Worm (Caenorhabditis elegans) whole organism, L3 larva: ENCODE measurements around the gene C23H3.5.
A peak's percentile ranks its signal among the peaks of the same experiment; 100 is the strongest.

Experiments
- R02D3.7 ChIP-seq: fragments of 150-350 bp; optimal IDR thresholded peaks from 2 replicates; lab custom pipeline; 2014; ENCODE audit warnings: missing biosample characterization, missing genetic modification characterization
- ZK546.5 ChIP-seq: sonication (generic microtip); optimal IDR thresholded peaks from 2 replicates; lab custom pipeline; 2017; ENCODE audit warnings: missing biosample characterization, missing genetic modification characterization
- ama-1 ChIP-seq: fragments of 150-350 bp; optimal IDR thresholded peaks from 2 replicates; lab custom pipeline; 2018
- ceh-82 ChIP-seq: fragments of 150-350 bp; optimal IDR thresholded peaks from 2 replicates; lab custom pipeline; 2014; ENCODE audit warnings: missing biosample characterization, missing genetic modification characterization
- ceh-9 ChIP-seq: sonication (generic microtip); optimal IDR thresholded peaks from 2 replicates; lab custom pipeline; 2018; ENCODE audit warnings: missing biosample characterization, missing genetic modification characterization
- daf-12 ChIP-seq: fragments of 150-350 bp; optimal IDR thresholded peaks from 2 replicates; lab custom pipeline; 2014; ENCODE audit warnings: missing biosample characterization, missing genetic modification reagents, missing genetic modification characterization
- egl-5 ChIP-seq: fragments of 150-350 bp; optimal IDR thresholded peaks from 2 replicates; lab custom pipeline; 2017; ENCODE audit warnings: missing biosample characterization, missing genetic modification reagents, missing genetic modification characterization, inconsistent platforms
- elt-1 ChIP-seq: fragments of 150-350 bp; optimal IDR thresholded peaks from 2 replicates; lab custom pipeline; 2014; ENCODE audit warnings: missing biosample characterization, missing genetic modification characterization
- elt-2 ChIP-seq: sonication (generic microtip); optimal IDR thresholded peaks from 2 replicates; lab custom pipeline; 2016; ENCODE audit warnings: missing genetic modification reagents, mild to moderate bottlenecking, missing genetic modification characterization, missing compliant biosample characterization
- elt-3 ChIP-seq, 3 experiments: fragments of 150-350 bp in 1 of 3; sonication (generic microtip) in 2 of 3; optimal IDR thresholded peaks; 2 replicates in 2 of 3; 4 replicates in 1 of 3; lab custom pipeline; 2014 to 2017; ENCODE audit warnings: missing biosample characterization in 3 of 3, missing genetic modification characterization in 3 of 3
- fkh-10 ChIP-seq: sonication (generic microtip); optimal IDR thresholded peaks from 2 replicates; lab custom pipeline; 2017; ENCODE audit warnings: missing biosample characterization, missing genetic modification reagents, missing genetic modification characterization
- hmg-11 ChIP-seq: sonication (generic microtip); optimal IDR thresholded peaks from 2 replicates; lab custom pipeline; 2016; ENCODE audit warnings: missing genetic modification characterization, missing compliant biosample characterization
- lin-15B ChIP-seq: fragments of 150-350 bp; optimal IDR thresholded peaks from 2 replicates; lab custom pipeline; 2014; ENCODE audit warnings: missing biosample characterization, missing genetic modification characterization
- lsy-12 ChIP-seq: sonication (generic microtip); optimal IDR thresholded peaks from 2 replicates; lab custom pipeline; 2016; ENCODE audit warnings: mild to moderate bottlenecking, missing genetic modification characterization, missing compliant biosample characterization
- mdl-1 ChIP-seq: fragments of 150-350 bp; optimal IDR thresholded peaks from 2 replicates; lab custom pipeline; 2014; ENCODE audit warnings: missing biosample characterization, missing genetic modification characterization
- mml-1 ChIP-seq: fragments of 150-350 bp; sonication (generic microtip); optimal IDR thresholded peaks from 3 replicates; lab custom pipeline; 2014; ENCODE audit warnings: missing biosample characterization, missing genetic modification characterization
- nfya-1 ChIP-seq: sonication (generic microtip); optimal IDR thresholded peaks from 2 replicates; lab custom pipeline; 2017; ENCODE audit warnings: missing genetic modification characterization, mild to moderate bottlenecking, missing compliant biosample characterization, antibody characterized with exemption, moderate library complexity; ENCODE audit not compliant: insufficient read depth
- nhr-12 ChIP-seq: fragments of 150-350 bp; optimal IDR thresholded peaks from 2 replicates; lab custom pipeline; 2014; ENCODE audit warnings: missing biosample characterization, missing genetic modification characterization
- nhr-23 ChIP-seq: fragments of 150-350 bp; optimal IDR thresholded peaks from 2 replicates; lab custom pipeline; 2014; ENCODE audit warnings: missing biosample characterization, missing genetic modification reagents, missing genetic modification characterization
- nhr-25 ChIP-seq: sonication (generic microtip); optimal IDR thresholded peaks from 2 replicates; lab custom pipeline; 2017; ENCODE audit warnings: missing biosample characterization, missing genetic modification characterization
- nhr-28 ChIP-seq: fragments of 150-350 bp; optimal IDR thresholded peaks from 2 replicates; lab custom pipeline; 2014; ENCODE audit warnings: missing biosample characterization, missing genetic modification characterization
- nhr-67 ChIP-seq: fragments of 150-350 bp; optimal IDR thresholded peaks from 2 replicates; lab custom pipeline; 2014; ENCODE audit warnings: missing biosample characterization, missing genetic modification characterization
- nhr-76 ChIP-seq: fragments of 150-350 bp; sonication (generic microtip); optimal IDR thresholded peaks from 5 replicates; lab custom pipeline; 2014; ENCODE audit warnings: missing biosample characterization, missing genetic modification characterization
- nhr-77 ChIP-seq: fragments of 150-350 bp; optimal IDR thresholded peaks from 2 replicates; lab custom pipeline; 2014; ENCODE audit warnings: missing biosample characterization, missing genetic modification characterization
- pqm-1 ChIP-seq: fragments of 150-350 bp; optimal IDR thresholded peaks from 2 replicates; lab custom pipeline; 2017; ENCODE audit warnings: missing biosample characterization, missing genetic modification characterization, inconsistent platforms
- sea-2 ChIP-seq: fragments of 150-350 bp; sonication (generic microtip); optimal IDR thresholded peaks from 4 replicates; lab custom pipeline; 2014; ENCODE audit warnings: missing biosample characterization, missing genetic modification reagents, missing genetic modification characterization
- skn-1 ChIP-seq: fragments of 150-350 bp; optimal IDR thresholded peaks from 2 replicates; lab custom pipeline; 2014; ENCODE audit warnings: missing biosample characterization, missing genetic modification characterization
- snpc-4 ChIP-seq: fragments of 150-350 bp; optimal IDR thresholded peaks from 2 replicates; lab custom pipeline; 2014; ENCODE audit warnings: missing biosample characterization, missing genetic modification characterization
- tbx-2 ChIP-seq: sonication (generic microtip); optimal IDR thresholded peaks from 2 replicates; lab custom pipeline; 2016; ENCODE audit warnings: mild to moderate bottlenecking, missing genetic modification characterization, missing compliant biosample characterization
- unc-62 ChIP-seq: fragments of 150-350 bp; sonication (generic microtip); optimal IDR thresholded peaks from 4 replicates; lab custom pipeline; 2014; ENCODE audit warnings: missing biosample characterization, missing genetic modification reagents, missing genetic modification characterization
- zag-1 ChIP-seq: fragments of 150-350 bp; optimal IDR thresholded peaks from 2 replicates; lab custom pipeline; 2014; ENCODE audit warnings: missing biosample characterization, missing genetic modification characterization
- ztf-4 ChIP-seq: fragments of 150-350 bp; optimal IDR thresholded peaks from 2 replicates; lab custom pipeline; 2014; ENCODE audit warnings: missing biosample characterization, missing genetic modification characterization

Gene C23H3.5

DNA sequence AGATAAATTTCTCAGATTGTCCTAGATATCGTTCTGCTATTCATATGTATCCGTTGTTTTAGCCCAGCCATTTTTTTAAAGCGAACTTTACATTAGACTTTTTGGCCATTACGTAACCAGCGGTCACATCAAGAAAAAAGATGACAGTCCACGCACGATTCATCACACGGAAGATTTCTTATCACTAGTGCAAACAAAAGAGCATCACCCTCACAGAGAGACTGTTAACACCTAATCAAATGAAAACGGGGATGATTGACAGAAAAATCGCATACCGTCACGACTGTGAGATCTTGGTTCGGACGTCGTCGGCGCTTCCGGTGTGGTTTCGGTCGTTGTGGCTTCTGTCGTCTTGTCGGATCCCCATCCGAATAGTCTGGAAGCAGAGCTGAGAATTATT is 29.3 kb downstream of the C23H3.5 start:
- TF ChIP-seq elt-2 (tag; lab: Kevin White, UChicago), result peak; percentile 16
- no peak for TF ChIP-seq nhr-76 (tag; lab: Kevin White, UChicago)
- TF ChIP-seq, all 47 proteins: peak for 1

ce11 chrII:79166-79565 is 31.8 kb downstream of the C23H3.5 start, which contains the start of gene C23H3.9:
Gene C23H3.9, minus strand, starts transcription at chrII:79266.
- TF ChIP-seq skn-1 (tag; lab: Kevin White, UChicago) (no peak), tbx-2 (no peak), lsy-12 (tag; lab: Kevin White, UChicago) (no peak), nhr-23 (no peak), egl-5 (tag; lab: Kevin White, UChicago) (no peak), mdl-1 (tag; lab: Kevin White, UChicago) (no peak), daf-12 (no peak), sea-2 (GFP tag; lab: Kevin White, UChicago) (no peak), ZK546.5 (no peak), ama-1 (lab: Kevin White, UChicago) (no peak), nhr-76 (tag; lab: Kevin White, UChicago) (no peak), pqm-1 (no peak)
- TF ChIP-seq, all 47 proteins: peak for 0

- TF ChIP-seq nhr-12 (tag; lab: Kevin White, UChicago) (no peak), unc-62 (GFP tag; lab: Kevin White, UChicago) (no peak), elt-2 (tag; lab: Kevin White, UChicago) (no peak), egl-5 (tag; lab: Kevin White, UChicago) (no peak), nhr-77 (tag; lab: Kevin White, UChicago) (no peak), R02D3.7 (no peak), nhr-67 (tag; lab: Kevin White, UChicago) (no peak), snpc-4 (tag; lab: Kevin White, UChicago) (no peak), zag-1 (tag; lab: Kevin White, UChicago) (no peak), ztf-4 (tag; lab: Kevin White, UChicago) (no peak), mdl-1 (tag; lab: Kevin White, UChicago) (no peak), fkh-10 (GFP tag; lab: Kevin White, UChicago) (no peak), ceh-82 (no peak), nhr-28 (tag; lab: Kevin White, UChicago) (no peak), nhr-25 (no peak), skn-1 (tag; lab: Kevin White, UChicago) (no peak), lin-15B (tag; lab: Kevin White, UChicago) (no peak), mml-1 (no peak)
- TF ChIP-seq, all 47 proteins: peak for 0
Measured at ce11 chrII:84134-84533, 36.8 kb downstream of the C23H3.5 start, which contains the start of gene C50D2.6. Gene C50D2.6, plus strand, starts transcription at chrII:84434.

ce11 chrII:86794-87193 is 39.4 kb downstream of the C23H3.5 start:
- TF ChIP-seq elt-3 (tag; optimal IDR thresholded peaks at IDR 0.05; lab: Kevin White, UChicago) (no peak), pqm-1 (no peak), nhr-77 (tag; lab: Kevin White, UChicago) (no peak), nhr-12 (tag; lab: Kevin White, UChicago) (no peak), ztf-4 (tag; lab: Kevin White, UChicago) (no peak)

ce11 chrII:87937-88336 is 40.6 kb downstream of the C23H3.5 start:
- TF ChIP-seq hmg-11 (tag; lab: Kevin White, UChicago) (no peak), elt-3 (tag; optimal IDR thresholded peaks at IDR 0.05; lab: Kevin White, UChicago) (no peak), ama-1 (lab: Kevin White, UChicago) (no peak), ceh-9 (no peak)
- TF ChIP-seq, all 47 proteins: peak for 0

ce11 chrII:91419-91818 is 44.0 kb downstream of the C23H3.5 start, which contains the start of gene mcat-1:
Gene mcat-1, minus strand, starts transcription at chrII:91519.
- no peak for TF ChIP-seq skn-1 (tag; lab: Kevin White, UChicago)
- no peak for TF ChIP-seq elt-1 (tag; lab: Kevin White, UChicago)
- TF ChIP-seq ama-1 (lab: Kevin White, UChicago), result no peak
- no peak for TF ChIP-seq nfya-1 (tag; lab: Kevin White, UChicago)
- TF ChIP-seq ceh-82, result no peak
- no peak for TF ChIP-seq lin-15B (tag; lab: Kevin White, UChicago)
- no peak for TF ChIP-seq sea-2 (GFP tag; lab: Kevin White, UChicago)
